Worm (Caenorhabditis elegans): Measurements from ENCODE around the gene nlp-50.

The nlp-50 gene

ce11 chrII:6736604-6737003, 28.2 kb upstream of the nlp-50 start, which contains the start of gene T14B4.1:
Gene T14B4.1, plus strand, starts transcription at chrII:6736904.
- TF ChIP-seq klf-2 (GFP tag; conservative IDR thresholded peaks at IDR 0.05) (no peak), flt-1 (GFP tag; IDR thresholded peaks at IDR 0.05) (no peak), ref-1 (GFP tag; conservative IDR thresholded peaks at IDR 0.05) (no peak), T22C8.4 (GFP tag; IDR thresholded peaks at IDR 0.05) (no peak), ztf-23 (GFP tag; IDR thresholded peaks at IDR 0.05) (no peak), ztf-29 (GFP tag; IDR thresholded peaks at IDR 0.05) (no peak), cog-1 (tag; optimal IDR thresholded peaks at IDR 0.05) (no peak), tab-1 (GFP tag; IDR thresholded peaks at IDR 0.05) (no peak), med-1 (GFP tag; optimal IDR thresholded peaks at IDR 0.05; ENCODE audit: insufficient read depth) (no peak)

DNA sequence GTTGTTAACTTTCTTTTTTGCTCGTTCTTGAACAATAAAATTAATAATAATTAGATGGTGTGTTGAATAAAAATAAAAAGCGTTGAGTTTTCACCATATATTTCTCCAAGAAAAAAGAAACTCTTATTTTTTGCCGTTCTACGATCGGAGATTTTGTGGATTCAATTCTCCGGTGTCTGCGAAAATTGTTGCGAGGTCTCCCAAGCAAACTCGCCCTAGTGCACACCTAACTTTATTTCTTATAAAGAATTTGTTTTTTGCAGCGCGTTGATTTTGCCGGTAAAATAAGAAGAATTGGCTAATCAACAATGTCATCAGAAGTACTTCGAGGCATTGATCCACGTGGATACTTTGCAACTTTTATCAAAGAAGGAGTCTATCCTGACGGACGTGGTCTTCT, 23.4 kb upstream of the nlp-50 start, which contains the start of gene exos-8:
Gene exos-8 (plus strand): TSS at position 264 of the 400 bp plus-strand sequence.
- TF ChIP-seq med-1 (GFP tag; optimal IDR thresholded peaks at IDR 0.05; ENCODE audit: insufficient read depth) (no peak), cog-1 (tag; optimal IDR thresholded peaks at IDR 0.05) (peak; percentile 41), ztf-29 (GFP tag; IDR thresholded peaks at IDR 0.05) (0 out of 2 replicates have a peak, but pooled peaks have one; percentile 34), ref-1 (GFP tag; conservative IDR thresholded peaks at IDR 0.05) (no peak), flt-1 (GFP tag; IDR thresholded peaks at IDR 0.05) (peak; percentile 77; the same call in 1 of the 2 replicates), T22C8.4 (GFP tag; IDR thresholded peaks at IDR 0.05) (no peak), tab-1 (GFP tag; IDR thresholded peaks at IDR 0.05) (0 out of 2 replicates have a peak, but pooled peaks have one; percentile 20), klf-2 (GFP tag; conservative IDR thresholded peaks at IDR 0.05) (peak; percentile 64; the same call in 1 of the 2 replicates), ztf-23 (GFP tag; IDR thresholded peaks at IDR 0.05) (no peak)

DNA sequence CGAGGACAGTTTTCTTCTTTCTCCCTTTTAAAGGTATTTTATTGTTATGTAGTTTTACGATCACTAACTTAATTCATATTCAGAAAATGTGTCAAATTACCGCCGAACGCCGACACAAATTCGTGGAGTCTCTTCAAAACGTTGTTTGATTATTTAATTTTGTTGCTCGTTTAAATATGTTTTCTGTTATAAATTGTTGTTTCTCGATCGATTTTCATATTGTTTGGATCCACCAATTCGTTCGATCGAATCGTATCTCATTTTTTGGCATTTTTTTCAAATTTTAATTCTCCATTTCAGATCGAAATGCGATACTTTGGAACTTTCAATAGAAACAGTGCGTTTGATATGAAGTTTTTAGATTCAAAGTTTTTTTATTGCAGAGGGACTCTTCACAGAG, 22.2 kb upstream of the nlp-50 start, which contains the start of gene F41G3.6:
Gene F41G3.6 (plus strand): TSS at position 301 of the 400 bp plus-strand sequence.
- TF ChIP-seq ztf-29 (GFP tag; IDR thresholded peaks at IDR 0.05), result no peak

- no peak for TF ChIP-seq tab-1 (GFP tag; IDR thresholded peaks at IDR 0.05)
- TF ChIP-seq flt-1 (GFP tag; IDR thresholded peaks at IDR 0.05), result no peak
- TF ChIP-seq med-1 (GFP tag; optimal IDR thresholded peaks at IDR 0.05; ENCODE audit: insufficient read depth), result no peak
- no peak for TF ChIP-seq ztf-23 (GFP tag; IDR thresholded peaks at IDR 0.05)
- TF ChIP-seq T22C8.4 (GFP tag; IDR thresholded peaks at IDR 0.05), result no peak
- TF ChIP-seq ztf-29 (GFP tag; IDR thresholded peaks at IDR 0.05), result no peak
- TF ChIP-seq cog-1 (tag; optimal IDR thresholded peaks at IDR 0.05), result no peak
- TF ChIP-seq ref-1 (GFP tag; conservative IDR thresholded peaks at IDR 0.05), result no peak
- TF ChIP-seq klf-2 (GFP tag; conservative IDR thresholded peaks at IDR 0.05), result no peak
Measured at ce11 chrII:6744648-6745047, 20.2 kb upstream of the nlp-50 start, which contains the start of gene ins-15. Gene ins-15, minus strand, starts transcription at chrII:6744748.

DNA sequence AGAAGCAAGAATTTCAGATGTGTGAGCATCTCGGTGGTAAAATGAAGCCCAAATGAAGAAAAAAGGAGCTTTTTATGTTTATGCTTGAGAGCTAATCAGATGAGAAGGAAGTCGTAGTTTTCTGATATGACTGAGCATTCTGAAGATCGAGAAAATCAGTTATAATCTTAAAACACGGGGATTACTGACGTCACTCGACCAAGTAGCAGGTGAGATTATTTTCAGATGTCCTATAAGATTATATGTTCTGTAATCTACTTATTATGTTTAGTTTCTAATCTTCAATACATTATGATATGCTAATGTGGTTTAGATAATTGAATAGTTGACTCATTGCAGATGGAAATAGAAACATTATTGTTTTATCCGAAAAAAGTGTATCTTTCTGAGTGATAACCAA, 19.1 kb upstream of the nlp-50 start, which contains the start of gene ins-14:
Gene ins-14 (minus strand): TSS at position 32 of the 400 bp plus-strand sequence.
- no peak for TF ChIP-seq klf-2 (GFP tag; conservative IDR thresholded peaks at IDR 0.05)
- TF ChIP-seq med-1 (GFP tag; optimal IDR thresholded peaks at IDR 0.05; ENCODE audit: insufficient read depth), result no peak
- TF ChIP-seq ref-1 (GFP tag; conservative IDR thresholded peaks at IDR 0.05), result no peak
- TF ChIP-seq cog-1 (tag; optimal IDR thresholded peaks at IDR 0.05), result no peak
- no peak for TF ChIP-seq T22C8.4 (GFP tag; IDR thresholded peaks at IDR 0.05)
- no peak for TF ChIP-seq flt-1 (GFP tag; IDR thresholded peaks at IDR 0.05)
- TF ChIP-seq tab-1 (GFP tag; IDR thresholded peaks at IDR 0.05), result no peak
- TF ChIP-seq ztf-29 (GFP tag; IDR thresholded peaks at IDR 0.05), result no peak
- no peak for TF ChIP-seq ztf-23 (GFP tag; IDR thresholded peaks at IDR 0.05)

DNA sequence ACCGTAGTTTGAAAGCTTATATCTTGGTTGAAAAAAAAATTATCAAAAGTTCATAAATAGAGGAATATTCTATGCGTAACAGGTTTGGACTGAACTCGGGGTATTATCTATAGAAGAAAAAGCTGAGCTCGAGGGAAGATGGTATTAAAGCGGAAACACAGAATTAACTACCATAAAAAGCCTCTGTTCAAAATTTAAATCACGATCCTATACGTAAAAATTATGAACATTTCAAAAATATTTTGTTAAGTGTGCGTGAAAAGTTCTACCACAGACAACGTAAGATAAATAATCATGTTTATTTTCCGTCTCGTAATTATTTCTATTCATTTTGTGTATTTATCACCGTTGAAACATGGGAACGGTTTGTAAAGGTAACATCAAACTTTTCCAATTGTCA, 18.4 kb upstream of the nlp-50 start, which contains the start of gene F41G3.5:
Gene F41G3.5 (plus strand): TSS at position 301 of the 400 bp plus-strand sequence.
- no peak for TF ChIP-seq tab-1 (GFP tag; IDR thresholded peaks at IDR 0.05)
- TF ChIP-seq cog-1 (tag; optimal IDR thresholded peaks at IDR 0.05), result no peak
- TF ChIP-seq ztf-29 (GFP tag; IDR thresholded peaks at IDR 0.05), result no peak
- no peak for TF ChIP-seq flt-1 (GFP tag; IDR thresholded peaks at IDR 0.05)
- no peak for TF ChIP-seq T22C8.4 (GFP tag; IDR thresholded peaks at IDR 0.05)
- no peak for TF ChIP-seq med-1 (GFP tag; optimal IDR thresholded peaks at IDR 0.05; ENCODE audit: insufficient read depth)
- no peak for TF ChIP-seq klf-2 (GFP tag; conservative IDR thresholded peaks at IDR 0.05)
- no peak for TF ChIP-seq ztf-23 (GFP tag; IDR thresholded peaks at IDR 0.05)

- TF ChIP-seq ztf-23 (GFP tag; IDR thresholded peaks at IDR 0.05) (no peak), ztf-29 (GFP tag; IDR thresholded peaks at IDR 0.05) (no peak), cog-1 (tag; optimal IDR thresholded peaks at IDR 0.05) (no peak), ref-1 (GFP tag; conservative IDR thresholded peaks at IDR 0.05) (no peak), klf-2 (GFP tag; conservative IDR thresholded peaks at IDR 0.05) (no peak), med-1 (GFP tag; optimal IDR thresholded peaks at IDR 0.05; ENCODE audit: insufficient read depth) (no peak), tab-1 (GFP tag; IDR thresholded peaks at IDR 0.05) (no peak), T22C8.4 (GFP tag; IDR thresholded peaks at IDR 0.05) (no peak), flt-1 (GFP tag; IDR thresholded peaks at IDR 0.05) (no peak)
Measured at ce11 chrII:6749422-6749821, 15.4 kb upstream of the nlp-50 start, which contains the start of gene F41G3.10. Gene F41G3.10, minus strand, starts transcription at chrII:6749522.

- TF ChIP-seq flt-1 (GFP tag; IDR thresholded peaks at IDR 0.05) (no peak), cog-1 (tag; optimal IDR thresholded peaks at IDR 0.05) (no peak), ref-1 (GFP tag; conservative IDR thresholded peaks at IDR 0.05) (no peak), klf-2 (GFP tag; conservative IDR thresholded peaks at IDR 0.05) (no peak), ztf-23 (GFP tag; IDR thresholded peaks at IDR 0.05) (no peak), ztf-29 (GFP tag; IDR thresholded peaks at IDR 0.05) (no peak)
Measured at ce11 chrII:6750929-6751328, 13.9 kb upstream of the nlp-50 start, which contains the start of gene F41G3.20. Gene F41G3.20, minus strand, starts transcription at chrII:6751029.

DNA sequence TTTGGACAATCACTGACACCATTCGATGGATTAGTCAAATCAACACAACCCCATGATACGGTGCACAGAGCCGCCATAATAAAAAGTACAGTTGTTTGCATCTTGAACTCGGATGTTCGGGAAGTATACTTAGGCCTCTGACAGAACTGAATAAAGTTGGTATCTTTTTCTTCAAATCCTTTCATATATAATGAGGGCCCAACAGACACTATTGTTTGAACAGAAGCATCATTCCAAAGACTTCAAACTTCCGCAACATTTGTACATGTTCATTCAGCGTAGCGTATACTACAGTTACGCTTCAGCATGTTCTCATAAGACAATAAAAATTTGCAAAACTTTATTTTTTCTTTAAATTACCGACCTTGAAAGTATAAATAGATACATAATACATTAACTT, 12.8 kb upstream of the nlp-50 start, which contains the start of gene F41G3.19:
Gene F41G3.19 (minus strand): TSS at position 101 of the 400 bp plus-strand sequence.
- TF ChIP-seq T22C8.4 (GFP tag; IDR thresholded peaks at IDR 0.05), result no peak
- no peak for TF ChIP-seq ztf-29 (GFP tag; IDR thresholded peaks at IDR 0.05)
- TF ChIP-seq flt-1 (GFP tag; IDR thresholded peaks at IDR 0.05), result no peak
- TF ChIP-seq cog-1 (tag; optimal IDR thresholded peaks at IDR 0.05), result no peak
- TF ChIP-seq tab-1 (GFP tag; IDR thresholded peaks at IDR 0.05), result no peak
- no peak for TF ChIP-seq med-1 (GFP tag; optimal IDR thresholded peaks at IDR 0.05; ENCODE audit: insufficient read depth)
- TF ChIP-seq ztf-23 (GFP tag; IDR thresholded peaks at IDR 0.05), result no peak
- no peak for TF ChIP-seq ref-1 (GFP tag; conservative IDR thresholded peaks at IDR 0.05)
- no peak for TF ChIP-seq klf-2 (GFP tag; conservative IDR thresholded peaks at IDR 0.05)

All from whole organism, midembryonic.